Worm (Caenorhabditis elegans): ENCODE data around the gene cyp-14A3.

The cyp-14A3 gene

ce11 chrX:13262195-13262594 lies 11.8 kb downstream of the cyp-14A3 start, which contains the start of gene K09A11.1:
Gene K09A11.1, plus strand, starts transcription at chrX:13262495.
- no peak for TF ChIP-seq zip-8 (tag; optimal IDR thresholded peaks at IDR 0.05)
- TF ChIP-seq lin-32 (GFP tag; optimal IDR thresholded peaks at IDR 0.05), result no peak
- TF ChIP-seq lsy-2 (tag; optimal IDR thresholded peaks at IDR 0.05), result no peak
- no peak for TF ChIP-seq nhr-28 (tag; optimal IDR thresholded peaks at IDR 0.05)
- no peak for TF ChIP-seq mep-1 (tag; optimal IDR thresholded peaks at IDR 0.05)
- no peak for TF ChIP-seq pha-4 (tag; optimal IDR thresholded peaks at IDR 0.05)
- TF ChIP-seq elt-1 (tag; optimal IDR thresholded peaks at IDR 0.05; ENCODE audit: borderline replicate concordance, insufficient read depth), result no peak
- TF ChIP-seq sptf-1 (tag; optimal IDR thresholded peaks at IDR 0.05), result no peak
- TF ChIP-seq nhr-237 (tag; optimal IDR thresholded peaks at IDR 0.05), result no peak
- no peak for TF ChIP-seq unc-39 (tag; optimal IDR thresholded peaks at IDR 0.05)
- TF ChIP-seq ham-2 (GFP tag; optimal IDR thresholded peaks at IDR 0.05), result no peak
- no peak for TF ChIP-seq ces-1 (GFP tag; optimal IDR thresholded peaks at IDR 0.05)
- TF ChIP-seq drap-1 (GFP tag; optimal IDR thresholded peaks at IDR 0.05), result no peak
- no peak for TF ChIP-seq blmp-1 (tag; optimal IDR thresholded peaks at IDR 0.05)
- TF ChIP-seq sem-2 (GFP tag; optimal IDR thresholded peaks at IDR 0.05), result no peak
- TF ChIP-seq ceh-39 (tag; optimal IDR thresholded peaks at IDR 0.05), result no peak
- TF ChIP-seq nhr-12 (tag; optimal IDR thresholded peaks at IDR 0.05), result no peak

DNA sequence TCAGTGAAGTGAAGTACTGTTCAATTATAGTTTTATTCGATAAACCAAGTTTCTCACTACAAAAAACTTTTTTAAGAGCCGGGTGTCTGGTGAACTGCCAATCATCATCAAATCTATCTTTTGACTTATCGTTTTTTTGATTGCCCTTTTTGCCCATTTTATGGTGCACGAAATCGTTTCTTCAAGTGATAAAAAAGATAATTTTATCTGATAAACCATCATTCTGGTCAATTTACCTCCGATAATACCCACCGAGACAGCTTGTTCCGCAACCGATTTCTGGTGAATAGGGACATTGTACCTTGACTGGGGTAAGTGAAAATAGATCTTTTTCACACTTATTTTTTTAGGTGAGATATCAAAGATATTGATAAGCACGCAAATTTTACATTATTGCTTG lies 16.4 kb downstream of the cyp-14A3 start, which contains the start of gene K08H2.10:
Gene K08H2.10 (plus strand): TSS at position 230 of the 400 bp plus-strand sequence.
- TF ChIP-seq sptf-1 (tag; optimal IDR thresholded peaks at IDR 0.05) (no peak), pha-4 (tag; optimal IDR thresholded peaks at IDR 0.05) (no peak), blmp-1 (tag; optimal IDR thresholded peaks at IDR 0.05) (no peak)

DNA sequence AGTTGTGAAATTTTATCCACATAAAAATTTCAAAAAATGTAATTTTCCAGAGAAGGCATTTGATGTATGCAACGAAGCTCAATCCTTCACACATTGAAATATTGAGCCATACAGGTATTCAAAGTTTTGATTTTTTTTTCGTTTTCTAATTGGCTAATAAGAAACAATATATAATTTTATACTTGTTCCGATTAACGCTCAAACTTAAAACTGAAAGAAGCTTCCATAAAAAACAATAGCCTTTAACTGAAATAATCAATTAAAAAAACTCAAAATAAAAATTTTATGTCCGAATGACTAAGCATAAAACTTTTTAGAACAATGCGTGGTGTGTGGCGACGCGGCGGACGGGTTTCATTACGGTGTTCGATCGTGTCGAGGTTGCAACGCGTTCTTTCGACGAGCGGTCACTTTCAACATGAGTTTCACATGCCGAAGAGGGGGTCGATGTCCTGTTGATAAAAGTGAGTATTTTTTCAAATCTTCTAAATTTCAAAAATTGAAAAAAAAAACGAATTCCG lies 22.0 kb downstream of the cyp-14A3 start, which contains the start of gene nhr-32:
Gene nhr-32 (plus strand): TSS at position 51 of the 521 bp plus-strand sequence.
- no peak for TF ChIP-seq snpc-4 (tag; optimal IDR thresholded peaks at IDR 0.05)

ce11 chrX:13251354-13251843 lies 22.6 kb downstream of the cyp-14A3 start:
- TF ChIP-seq sem-2 (GFP tag; optimal IDR thresholded peaks at IDR 0.05) (no peak), ceh-39 (tag; optimal IDR thresholded peaks at IDR 0.05) (no peak), cnd-1 (tag; optimal IDR thresholded peaks at IDR 0.05) (no peak), nhr-76 (tag; optimal IDR thresholded peaks at IDR 0.05) (no peak), sptf-1 (tag; optimal IDR thresholded peaks at IDR 0.05) (peak; percentile 22), tbx-8 (GFP tag; optimal IDR thresholded peaks at IDR 0.05) (no peak), blmp-1 (tag; optimal IDR thresholded peaks at IDR 0.05) (no peak), elt-3 (tag; optimal IDR thresholded peaks at IDR 0.05) (no peak), lin-13 (tag; optimal IDR thresholded peaks at IDR 0.05) (peak; percentile 41), nhr-12 (tag; optimal IDR thresholded peaks at IDR 0.05) (no peak), unc-120 (tag; optimal IDR thresholded peaks at IDR 0.05; ENCODE audit: poor library complexity, severe bottlenecking) (peak; percentile 76), unc-62 (GFP tag; optimal IDR thresholded peaks at IDR 0.05) (peak; percentile 81), nhr-28 (tag; optimal IDR thresholded peaks at IDR 0.05) (no peak), hlh-1 (tag; optimal IDR thresholded peaks at IDR 0.05) (peak; percentile 94), ces-1 (GFP tag; optimal IDR thresholded peaks at IDR 0.05) (peak; percentile 86), unc-39 (tag; optimal IDR thresholded peaks at IDR 0.05) (no peak), snpc-4 (tag; optimal IDR thresholded peaks at IDR 0.05) (no peak), lsy-2 (tag; optimal IDR thresholded peaks at IDR 0.05) (no peak), pha-4 (tag; optimal IDR thresholded peaks at IDR 0.05) (peak; percentile 72), flh-1 (GFP tag; optimal IDR thresholded peaks at IDR 0.05) (no peak), nhr-237 (tag; optimal IDR thresholded peaks at IDR 0.05) (peak; percentile 29), ceh-43 (GFP tag; optimal IDR thresholded peaks at IDR 0.05) (peak; percentile 7), ceh-83 (GFP tag; optimal IDR thresholded peaks at IDR 0.05) (no peak), nhr-2 (tag; optimal IDR thresholded peaks at IDR 0.05) (peak; percentile 63), M03D4.4 (tag; optimal IDR thresholded peaks at IDR 0.05) (no peak), ham-2 (GFP tag; optimal IDR thresholded peaks at IDR 0.05) (peak; percentile 43), elt-1 (tag; optimal IDR thresholded peaks at IDR 0.05; ENCODE audit: borderline replicate concordance, insufficient read depth) (peak; percentile 76), ztf-11 (tag; optimal IDR thresholded peaks at IDR 0.05) (no peak), lin-32 (GFP tag; optimal IDR thresholded peaks at IDR 0.05) (no peak), mab-5 (tag; optimal IDR thresholded peaks at IDR 0.05) (no peak), bed-3 (GFP tag; optimal IDR thresholded peaks at IDR 0.05) (no peak), drap-1 (GFP tag; optimal IDR thresholded peaks at IDR 0.05) (peak; percentile 3), mep-1 (tag; optimal IDR thresholded peaks at IDR 0.05) (peak; percentile 85), zip-8 (tag; optimal IDR thresholded peaks at IDR 0.05) (no peak), mls-2 (tag; optimal IDR thresholded peaks at IDR 0.05) (peak; percentile 64)
